Worm (Caenorhabditis elegans): Measurements from ENCODE around the gene srz-31.

The srz-31 gene

DNA sequence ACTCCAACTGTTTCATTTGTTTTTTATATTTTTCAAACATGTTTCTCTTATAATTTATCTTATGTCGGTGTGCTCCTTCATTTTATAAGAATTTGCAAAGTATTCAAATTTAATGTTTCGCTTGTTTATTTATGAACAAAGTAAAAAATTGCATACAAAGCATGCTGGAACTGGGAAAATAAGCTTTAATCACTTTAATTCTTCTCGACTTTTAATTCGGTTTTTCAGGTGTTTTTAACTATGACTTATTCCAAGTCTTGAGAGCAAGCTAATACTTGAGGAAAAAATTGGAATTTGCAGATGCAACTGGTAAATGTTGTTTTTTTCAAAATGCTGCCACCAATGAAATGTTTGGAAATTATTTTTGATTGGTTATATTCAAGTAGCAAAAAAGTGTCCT, 5.4 kb upstream of the srz-31 start, which contains the start of gene srz-59:
TSS of gene srz-59 (plus strand) at position 301 of the 400 bp plus-strand sequence.
- no peak for TF ChIP-seq ceh-44 (GFP tag; IDR thresholded peaks at IDR 0.05)
- TF ChIP-seq madf-9 (GFP tag; conservative IDR thresholded peaks at IDR 0.05) = no peak
- no peak for TF ChIP-seq nhr-102 (tag; optimal IDR thresholded peaks at IDR 0.05)
- TF ChIP-seq tag-97 (GFP tag; IDR thresholded peaks at IDR 0.05) = no peak
- TF ChIP-seq mxl-3 (GFP tag; optimal IDR thresholded peaks at IDR 0.05) = no peak
- no peak for TF ChIP-seq dve-1 (tag; optimal IDR thresholded peaks at IDR 0.05; ENCODE audit: insufficient read depth)
- no peak for TF ChIP-seq ztf-7 (tag; optimal IDR thresholded peaks at IDR 0.05)

DNA sequence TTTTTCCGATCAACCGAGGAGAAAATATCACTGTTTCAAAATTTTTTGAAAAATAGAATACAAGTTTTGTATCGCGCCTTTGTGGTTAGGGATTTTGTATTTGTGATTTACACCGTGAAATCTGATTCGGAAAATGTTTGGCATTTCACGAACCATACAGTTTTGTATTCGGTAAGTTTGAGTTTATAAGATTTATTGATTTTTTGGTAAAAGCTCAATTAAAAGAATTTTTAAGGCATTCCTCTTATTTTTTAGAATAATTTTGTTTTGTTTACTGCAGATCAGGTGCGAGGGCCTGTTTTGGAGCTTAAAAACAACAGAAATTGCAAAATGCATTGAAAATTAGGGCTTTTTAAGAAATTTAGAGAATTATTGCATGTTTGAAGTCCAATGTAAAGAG, 3.8 kb upstream of the srz-31 start:
- TF ChIP-seq nhr-237 (tag; optimal IDR thresholded peaks at IDR 0.05) (no peak), set-16 (GFP tag; IDR thresholded peaks at IDR 0.05) (no peak), Y105C5A.15 (GFP tag; IDR thresholded peaks at IDR 0.05) (no peak), jun-1 (tag; optimal IDR thresholded peaks at IDR 0.05) (no peak), nhr-41 (GFP tag; IDR thresholded peaks at IDR 0.05) (no peak), nhr-42 (GFP tag; IDR thresholded peaks at IDR 0.05) (no peak), aha-1 (tag) (peak; percentile 92), lin-38 (GFP tag; IDR thresholded peaks at IDR 0.05) (no peak)

DNA sequence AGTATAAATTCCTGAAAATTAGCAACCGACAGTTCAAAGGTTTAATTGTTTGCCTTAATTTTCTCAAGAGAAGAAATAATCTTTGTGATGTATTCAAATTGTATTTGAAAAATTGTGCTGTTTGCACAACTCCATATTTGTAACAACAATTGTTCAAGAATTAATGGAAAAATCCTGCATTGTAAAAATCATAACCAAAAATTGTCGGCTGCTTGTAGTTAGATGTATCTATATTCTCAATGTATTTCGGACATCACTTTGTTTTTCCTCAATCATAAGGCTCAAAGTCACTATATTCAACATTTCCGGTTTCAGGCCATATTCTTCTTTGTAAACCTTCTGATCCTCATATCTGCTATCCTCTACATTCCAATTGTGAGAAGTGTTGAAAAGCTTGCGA, 5.9 kb downstream of the srz-31 start:
- TF ChIP-seq spr-1 (tag; optimal IDR thresholded peaks at IDR 0.05) (no peak), snpc-1.2 (GFP tag; IDR thresholded peaks at IDR 0.05) (peak; percentile 70)

DNA sequence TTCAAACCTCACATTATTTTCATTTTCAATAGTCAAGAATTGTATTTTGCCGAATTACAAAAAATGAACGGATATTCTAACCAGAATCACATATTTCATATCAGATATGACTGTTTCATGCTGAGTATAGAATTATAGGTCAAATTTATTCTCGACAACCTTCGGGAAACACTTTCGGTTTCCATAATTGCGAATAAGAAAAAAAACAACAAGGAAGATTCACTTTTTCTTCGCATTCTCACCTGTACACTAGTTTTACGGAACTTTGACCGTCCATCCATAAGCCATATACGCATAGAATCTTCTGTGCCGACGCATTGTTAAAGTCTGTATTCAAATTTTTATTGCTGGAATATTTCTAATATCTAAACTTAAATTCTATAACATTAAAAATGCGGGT, 8.4 kb downstream of the srz-31 start, which contains the start of gene oac-37:
TSS of gene oac-37 (plus strand) at position 301 of the 400 bp plus-strand sequence.
- TF ChIP-seq ceh-62 (tag; optimal IDR thresholded peaks at IDR 0.05) = no peak
- no peak for TF ChIP-seq nhr-77 (tag; optimal IDR thresholded peaks at IDR 0.05)
- TF ChIP-seq F37D6.2 (tag; optimal IDR thresholded peaks at IDR 0.05) = no peak
- TF ChIP-seq hlh-30 (tag; optimal IDR thresholded peaks at IDR 0.05; ENCODE audit: insufficient read depth) = no peak
- no peak for TF ChIP-seq ceh-44 (GFP tag; IDR thresholded peaks at IDR 0.05)
- TF ChIP-seq skn-1 (tag; optimal IDR thresholded peaks at IDR 0.05) = no peak
- TF ChIP-seq unc-39 (tag; optimal IDR thresholded peaks at IDR 0.05) = no peak
- TF ChIP-seq mdt-29 (GFP tag; IDR thresholded peaks at IDR 0.05) = no peak
- TF ChIP-seq ama-1 (optimal IDR thresholded peaks at IDR 0.05) = no peak
- no peak for TF ChIP-seq spr-1 (tag; optimal IDR thresholded peaks at IDR 0.05)
- no peak for TF ChIP-seq nhr-111 (GFP tag; optimal IDR thresholded peaks at IDR 0.05)
- TF ChIP-seq daf-12 (tag; optimal IDR thresholded peaks at IDR 0.05) = no peak
- no peak for TF ChIP-seq ctbp-1 (GFP tag; IDR thresholded peaks at IDR 0.05)
- TF ChIP-seq ceh-32 (tag; optimal IDR thresholded peaks at IDR 0.05; ENCODE audit: poor library complexity) = no peak

DNA sequence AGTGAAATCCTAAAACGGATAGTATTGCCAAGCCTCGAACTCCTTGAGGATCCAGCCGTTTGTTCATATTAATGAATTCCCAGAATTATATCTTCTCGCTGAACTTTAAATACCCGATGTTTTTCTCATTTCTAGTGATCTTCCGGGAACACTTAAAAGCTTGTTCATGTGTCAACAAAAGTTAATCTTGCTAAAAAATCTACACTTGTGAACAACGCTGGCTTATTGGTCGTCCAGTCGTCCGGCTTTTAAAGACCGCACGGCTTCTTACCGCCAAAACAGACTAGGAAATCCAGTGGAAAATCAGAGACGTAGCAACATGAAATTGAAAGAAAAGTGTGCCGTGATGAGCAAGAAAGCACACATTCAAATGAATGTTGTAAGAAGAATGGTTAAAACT, 16.1 kb downstream of the srz-31 start, which contains the start of gene oac-38:
TSS of gene oac-38 (minus strand) at position 101 of the 400 bp plus-strand sequence.
- TF ChIP-seq dpl-1 (GFP tag; optimal IDR thresholded peaks at IDR 0.05) (no peak), ztf-11 (tag; optimal IDR thresholded peaks at IDR 0.05) (no peak), lin-38 (GFP tag; IDR thresholded peaks at IDR 0.05) (no peak), ces-1 (GFP tag; optimal IDR thresholded peaks at IDR 0.05) (no peak), daf-19 (GFP tag; conservative IDR thresholded peaks at IDR 0.05) (no peak), lin-29 (GFP tag; IDR thresholded peaks at IDR 0.05) (no peak), lin-1 (GFP tag; IDR thresholded peaks at IDR 0.05) (no peak), jun-1 (tag; optimal IDR thresholded peaks at IDR 0.05) (no peak), nhr-42 (GFP tag; IDR thresholded peaks at IDR 0.05) (no peak), sdz-12 (GFP tag; optimal IDR thresholded peaks at IDR 0.05) (no peak)
